Fruit fly (Drosophila melanogaster) whole organism, embryonic: ENCODE results near the gene Alp13.

ENCODE experiments used
- CG1233 ChIP-seq: fragments of 200-800 bp; sonication (Bioruptor generic); optimal IDR thresholded peaks from 4 replicates; lab custom pipeline; 2018; ENCODE audit warnings: missing biosample characterization, mild to moderate bottlenecking, missing genetic modification characterization
- CG15073 ChIP-seq: fragments of 200-800 bp; sonication (Bioruptor generic); optimal IDR thresholded peaks from 2 replicates; lab custom pipeline; 2016; ENCODE audit warnings: missing biosample characterization, missing genetic modification characterization
- CG18011 ChIP-seq: fragments of 200-800 bp; sonication (Bioruptor generic); optimal IDR thresholded peaks from 2 replicates; lab custom pipeline; 2017; ENCODE audit warnings: missing biosample characterization, missing genetic modification characterization, mild to moderate bottlenecking, moderate library complexity, missing genotype
- CG2889 ChIP-seq: fragments of 200-800 bp; sonication (Bioruptor generic); IDR thresholded peaks from 3 replicates; pipeline ENCODE4 v1.3.6; 2022; ENCODE audit warnings: missing biosample characterization, missing genetic modification characterization
- CG5180 ChIP-seq: fragments of 200-800 bp; sonication (Bioruptor generic); optimal IDR thresholded peaks from 3 replicates; lab custom pipeline; 2017; ENCODE audit warnings: missing biosample characterization, missing genetic modification characterization, mild to moderate bottlenecking, moderate library complexity, missing genetic modification reagents
- CTCF ChIP-seq: fragments of 200-800 bp; sonication (Bioruptor generic); optimal IDR thresholded peaks from 2 replicates; lab custom pipeline; 2017; ENCODE audit warnings: missing biosample characterization, mild to moderate bottlenecking, missing genetic modification characterization, moderate library complexity
- E2f2 ChIP-seq: fragments of 200-800 bp; sonication (Bioruptor generic); IDR thresholded peaks from 2 replicates; pipeline ENCODE4 v1.3.6; 2022; ENCODE audit warnings: missing biosample characterization, missing genetic modification characterization
- Sry-δ ChIP-seq: fragments of 200-800 bp; sonication (Bioruptor generic); optimal IDR thresholded peaks from 2 replicates; lab custom pipeline; 2016; ENCODE audit warnings: missing biosample characterization, missing genetic modification characterization
- fd3F ChIP-seq: fragments of 200-800 bp; sonication (Bioruptor generic); optimal IDR thresholded peaks from 2 replicates; lab custom pipeline; 2018; ENCODE audit warnings: missing biosample characterization, mild to moderate bottlenecking, missing genetic modification characterization, moderate library complexity
- repo ChIP-seq: fragments of 200-800 bp; sonication (Bioruptor generic); optimal IDR thresholded peaks from 2 replicates; lab custom pipeline; 2016; ENCODE audit warnings: missing biosample characterization, missing genetic modification characterization
- seq ChIP-seq: fragments of 200-800 bp; sonication (Bioruptor generic); IDR thresholded peaks from 2 replicates; pipeline ENCODE4 v1.3.6; 2022; ENCODE audit warnings: missing biosample characterization, missing genetic modification characterization
- sob ChIP-seq: fragments of 200-800 bp; sonication (Bioruptor generic); IDR thresholded peaks from 2 replicates; pipeline ENCODE4 v1.3.6; 2022; ENCODE audit warnings: missing biosample characterization, missing genetic modification characterization

- TF ChIP-seq E2f2 (GFP tag; lab: Robert Waterston, UW) (no peak), repo (no peak), CTCF (no peak), seq (GFP tag; lab: Robert Waterston, UW) (no peak), CG2889 (GFP tag; lab: Robert Waterston, UW) (no peak), CG18011 (GFP tag; lab: Kevin White, UChicago) (no peak), CG5180 (GFP tag; lab: Kevin White, UChicago) (no peak), CG15073 (no peak), Sry-δ (GFP tag; lab: Kevin White, UChicago) (no peak), fd3F (GFP tag; lab: Kevin White, UChicago) (no peak), CG1233 (no peak), sob (GFP tag; lab: Robert Waterston, UW) (no peak)
Observed at dm6 chr3R:10031480-10031879, 43.7 kb downstream of the Alp13 start.
